Worm (Caenorhabditis elegans) whole organism, L3 larva: Measurements from ENCODE around the gene Y75B8A.13.

Experiments used
- R02D3.7 ChIP-seq: fragments of 150-350 bp; optimal IDR thresholded peaks from 2 replicates; lab custom pipeline; 2014; ENCODE audit warnings: missing biosample characterization, missing genetic modification characterization
- ZK546.5 ChIP-seq: sonication (generic microtip); optimal IDR thresholded peaks from 2 replicates; lab custom pipeline; 2017; ENCODE audit warnings: missing biosample characterization, missing genetic modification characterization
- ama-1 ChIP-seq: fragments of 150-350 bp; optimal IDR thresholded peaks from 2 replicates; lab custom pipeline; 2018
- ceh-28 ChIP-seq: fragments of 150-350 bp; optimal IDR thresholded peaks from 2 replicates; lab custom pipeline; 2014; ENCODE audit warnings: missing biosample characterization, missing genetic modification reagents, missing genetic modification characterization
- egl-27 ChIP-seq: sonication (generic microtip); optimal IDR thresholded peaks from 4 replicates; lab custom pipeline; 2017; ENCODE audit warnings: missing biosample characterization, missing genetic modification reagents, missing genetic modification characterization
- elt-1 ChIP-seq: fragments of 150-350 bp; optimal IDR thresholded peaks from 2 replicates; lab custom pipeline; 2014; ENCODE audit warnings: missing biosample characterization, missing genetic modification characterization
- elt-2 ChIP-seq: sonication (generic microtip); optimal IDR thresholded peaks from 2 replicates; lab custom pipeline; 2016; ENCODE audit warnings: missing genetic modification reagents, mild to moderate bottlenecking, missing genetic modification characterization, missing compliant biosample characterization
- elt-3 ChIP-seq, 3 experiments: fragments of 150-350 bp in 1 of 3; sonication (generic microtip) in 2 of 3; optimal IDR thresholded peaks; 2 replicates in 2 of 3; 4 replicates in 1 of 3; lab custom pipeline; 2014 to 2017; ENCODE audit warnings: missing biosample characterization in 3 of 3, missing genetic modification characterization in 3 of 3
- eor-1 ChIP-seq, 2 experiments: fragments of 150-350 bp; optimal IDR thresholded peaks; 2 replicates each; lab custom pipeline; 2014 to 2018; ENCODE audit warnings: missing biosample characterization in 2 of 2, missing genetic modification characterization in 2 of 2
- fkh-10 ChIP-seq: sonication (generic microtip); optimal IDR thresholded peaks from 2 replicates; lab custom pipeline; 2017; ENCODE audit warnings: missing biosample characterization, missing genetic modification reagents, missing genetic modification characterization
- fkh-2 ChIP-seq: fragments of 150-350 bp; optimal IDR thresholded peaks from 2 replicates; lab custom pipeline; 2014; ENCODE audit warnings: missing biosample characterization, missing genetic modification reagents, missing genetic modification characterization
- fos-1 ChIP-seq: fragments of 150-350 bp; optimal IDR thresholded peaks from 2 replicates; lab custom pipeline; 2014; ENCODE audit warnings: missing biosample characterization, missing genetic modification characterization
- jun-1 ChIP-seq: fragments of 150-350 bp; optimal IDR thresholded peaks from 2 replicates; lab custom pipeline; 2014; ENCODE audit warnings: missing biosample characterization, missing genetic modification reagents, missing genetic modification characterization
- lin-15B ChIP-seq: fragments of 150-350 bp; optimal IDR thresholded peaks from 2 replicates; lab custom pipeline; 2014; ENCODE audit warnings: missing biosample characterization, missing genetic modification characterization
- lin-39 ChIP-seq: fragments of 150-350 bp; optimal IDR thresholded peaks from 2 replicates; lab custom pipeline; 2018; ENCODE audit warnings: missing biosample characterization, missing genetic modification reagents, missing genetic modification characterization
- lsy-12 ChIP-seq: sonication (generic microtip); optimal IDR thresholded peaks from 2 replicates; lab custom pipeline; 2016; ENCODE audit warnings: mild to moderate bottlenecking, missing genetic modification characterization, missing compliant biosample characterization
- nfya-1 ChIP-seq: sonication (generic microtip); optimal IDR thresholded peaks from 2 replicates; lab custom pipeline; 2017; ENCODE audit warnings: missing genetic modification characterization, mild to moderate bottlenecking, missing compliant biosample characterization, antibody characterized with exemption, moderate library complexity; ENCODE audit not compliant: insufficient read depth
- nhr-11 ChIP-seq: fragments of 150-350 bp; optimal IDR thresholded peaks from 2 replicates; lab custom pipeline; 2014; ENCODE audit warnings: missing biosample characterization, missing genetic modification characterization
- nhr-12 ChIP-seq: fragments of 150-350 bp; optimal IDR thresholded peaks from 2 replicates; lab custom pipeline; 2014; ENCODE audit warnings: missing biosample characterization, missing genetic modification characterization
- nhr-23 ChIP-seq: fragments of 150-350 bp; optimal IDR thresholded peaks from 2 replicates; lab custom pipeline; 2014; ENCODE audit warnings: missing biosample characterization, missing genetic modification reagents, missing genetic modification characterization
- nhr-237 ChIP-seq: fragments of 150-350 bp; optimal IDR thresholded peaks from 2 replicates; lab custom pipeline; 2014; ENCODE audit warnings: missing biosample characterization, missing genetic modification characterization
- nhr-28 ChIP-seq: fragments of 150-350 bp; optimal IDR thresholded peaks from 2 replicates; lab custom pipeline; 2014; ENCODE audit warnings: missing biosample characterization, missing genetic modification characterization
- nhr-43 ChIP-seq: sonication (generic microtip); optimal IDR thresholded peaks from 2 replicates; lab custom pipeline; 2016; ENCODE audit warnings: mild to moderate bottlenecking, missing genetic modification characterization, missing compliant biosample characterization; ENCODE audit not compliant: poor library complexity, severe bottlenecking
- nhr-67 ChIP-seq: fragments of 150-350 bp; optimal IDR thresholded peaks from 2 replicates; lab custom pipeline; 2014; ENCODE audit warnings: missing biosample characterization, missing genetic modification characterization
- nhr-76 ChIP-seq: fragments of 150-350 bp; sonication (generic microtip); optimal IDR thresholded peaks from 5 replicates; lab custom pipeline; 2014; ENCODE audit warnings: missing biosample characterization, missing genetic modification characterization
- nhr-77 ChIP-seq: fragments of 150-350 bp; optimal IDR thresholded peaks from 2 replicates; lab custom pipeline; 2014; ENCODE audit warnings: missing biosample characterization, missing genetic modification characterization
- pha-4 ChIP-seq: fragments of 150-350 bp; optimal IDR thresholded peaks from 2 replicates; lab custom pipeline; 2014; ENCODE audit warnings: missing biosample characterization, missing genetic modification reagents, missing genetic modification characterization
- sea-2 ChIP-seq: fragments of 150-350 bp; sonication (generic microtip); optimal IDR thresholded peaks from 4 replicates; lab custom pipeline; 2014; ENCODE audit warnings: missing biosample characterization, missing genetic modification reagents, missing genetic modification characterization
- skn-1 ChIP-seq: fragments of 150-350 bp; optimal IDR thresholded peaks from 2 replicates; lab custom pipeline; 2014; ENCODE audit warnings: missing biosample characterization, missing genetic modification characterization
- snpc-4 ChIP-seq: fragments of 150-350 bp; optimal IDR thresholded peaks from 2 replicates; lab custom pipeline; 2014; ENCODE audit warnings: missing biosample characterization, missing genetic modification characterization
- tbx-2 ChIP-seq: sonication (generic microtip); optimal IDR thresholded peaks from 2 replicates; lab custom pipeline; 2016; ENCODE audit warnings: mild to moderate bottlenecking, missing genetic modification characterization, missing compliant biosample characterization
- unc-39 ChIP-seq: sonication (generic microtip); optimal IDR thresholded peaks from 4 replicates; lab custom pipeline; 2017; ENCODE audit warnings: missing biosample characterization, missing genetic modification characterization
- unc-62 ChIP-seq: fragments of 150-350 bp; sonication (generic microtip); optimal IDR thresholded peaks from 4 replicates; lab custom pipeline; 2014; ENCODE audit warnings: missing biosample characterization, missing genetic modification reagents, missing genetic modification characterization
- ztf-11 ChIP-seq: fragments of 150-350 bp; optimal IDR thresholded peaks from 2 replicates; lab custom pipeline; 2014; ENCODE audit warnings: missing biosample characterization, missing genetic modification characterization
- ztf-4 ChIP-seq: fragments of 150-350 bp; optimal IDR thresholded peaks from 2 replicates; lab custom pipeline; 2014; ENCODE audit warnings: missing biosample characterization, missing genetic modification characterization

The Y75B8A.13 gene

DNA sequence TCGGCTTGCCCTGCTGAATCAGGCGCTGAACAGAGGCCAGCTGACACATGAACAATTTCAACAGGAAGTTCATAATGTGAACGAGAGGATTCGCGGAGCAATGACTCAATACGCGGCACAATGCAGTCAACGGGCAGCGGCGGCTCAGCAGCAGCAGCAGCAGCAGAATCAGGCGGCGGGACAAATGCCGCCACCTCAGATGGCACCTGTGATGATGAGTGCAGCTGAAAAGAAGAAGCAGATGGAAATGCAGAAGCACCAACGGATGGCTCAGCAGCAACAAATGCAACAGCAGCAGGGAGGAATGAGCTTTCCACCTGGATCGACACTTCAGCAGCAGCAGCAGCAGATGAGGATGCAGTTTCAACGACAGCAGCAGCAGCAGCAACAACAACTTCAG lies 50.2 kb downstream of the Y75B8A.13 start:
- TF ChIP-seq fkh-10 (GFP tag; lab: Kevin White, UChicago) (no peak), elt-3 (tag; optimal IDR thresholded peaks at IDR 0.05; lab: Kevin White, UChicago) (no peak), fos-1 (no peak), nhr-43 (tag; lab: Kevin White, UChicago) (no peak), sea-2 (GFP tag; lab: Kevin White, UChicago) (no peak), nfya-1 (tag; lab: Kevin White, UChicago) (no peak), ztf-11 (tag; lab: Kevin White, UChicago) (no peak), egl-27 (tag; lab: Kevin White, UChicago) (no peak), nhr-76 (tag; lab: Kevin White, UChicago) (no peak), nhr-77 (no peak), snpc-4 (no peak), ama-1 (lab: Kevin White, UChicago) (no peak), nhr-12 (tag; lab: Kevin White, UChicago) (no peak)

DNA sequence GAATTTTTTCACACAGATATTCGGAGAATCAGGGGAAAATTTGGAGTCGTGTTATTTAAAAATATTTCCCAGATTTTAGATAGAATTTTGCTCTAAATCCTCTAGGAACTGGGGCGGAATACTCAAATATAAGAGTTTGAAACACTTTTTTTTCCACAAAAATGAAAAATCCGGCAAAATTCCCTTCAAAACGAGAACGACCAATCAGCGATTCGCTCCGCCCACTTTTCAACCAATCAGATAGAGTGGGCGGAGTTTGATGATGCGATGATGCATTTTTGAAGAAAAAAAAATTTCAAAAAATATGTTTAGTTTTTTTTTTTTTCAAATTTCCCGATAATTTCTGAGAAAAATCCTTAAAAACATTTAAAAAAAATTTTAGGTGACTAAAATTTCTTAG lies 51.1 kb downstream of the Y75B8A.13 start:
- TF ChIP-seq nfya-1 (tag; lab: Kevin White, UChicago): peak; percentile 86
- no peak for TF ChIP-seq nhr-11 (tag; lab: Kevin White, UChicago)

DNA sequence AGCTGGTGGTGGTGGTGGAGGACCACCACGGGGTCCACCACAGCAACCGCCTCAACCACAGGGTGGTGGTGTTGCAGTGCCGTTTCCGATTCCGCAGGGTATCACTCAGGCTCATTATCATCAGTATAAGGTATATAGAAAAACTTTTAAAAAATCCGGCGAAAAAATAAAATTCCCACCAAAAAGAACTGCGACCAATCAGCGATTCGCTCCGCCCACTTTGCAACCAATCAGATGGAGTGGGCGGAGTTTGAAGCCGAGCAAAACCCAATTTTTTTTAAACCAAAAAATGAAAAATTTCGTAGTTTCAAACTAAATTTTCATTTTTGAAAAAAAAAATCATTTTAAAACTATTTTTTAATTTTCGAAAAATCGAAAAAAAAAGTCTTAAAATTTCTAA lies 54.6 kb downstream of the Y75B8A.13 start:
- TF ChIP-seq nfya-1 (tag; lab: Kevin White, UChicago): peak; percentile 87
- TF ChIP-seq R02D3.7 (tag; lab: Kevin White, UChicago): no peak
- TF ChIP-seq elt-1 (tag; lab: Kevin White, UChicago): no peak
- no peak for TF ChIP-seq eor-1 (tag; optimal IDR thresholded peaks at IDR 0.05; lab: Kevin White, UChicago)

DNA sequence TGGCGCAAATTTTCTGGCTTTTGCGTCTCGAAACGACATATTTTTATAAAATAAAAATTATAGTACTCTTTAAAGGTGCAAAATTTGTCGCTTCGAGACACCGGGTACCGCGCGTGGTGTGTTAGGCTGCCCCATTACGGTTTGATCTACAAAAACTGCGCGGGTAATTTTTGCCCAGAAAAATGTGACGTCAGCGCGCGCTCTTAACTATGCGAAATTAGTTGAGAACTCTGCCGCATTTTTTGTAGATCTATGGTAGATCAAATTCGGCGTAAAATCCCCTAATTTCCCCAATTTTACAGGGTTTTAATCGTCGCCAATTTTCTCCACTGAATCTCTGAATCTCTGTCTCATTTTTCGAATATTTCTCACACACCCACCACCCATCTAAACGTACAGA lies 55.0 kb downstream of the Y75B8A.13 start, which contains the start of gene Y75B8A.8:
Gene Y75B8A.8 (plus strand): TSS at position 301 of the 400 bp plus-strand sequence.
- no peak for TF ChIP-seq unc-39 (tag; lab: Kevin White, UChicago)
- no peak for TF ChIP-seq egl-27 (tag; lab: Kevin White, UChicago)
- TF ChIP-seq nhr-67 (tag; lab: Kevin White, UChicago): no peak
- no peak for TF ChIP-seq tbx-2 (tag; lab: Kevin White, UChicago)
- no peak for TF ChIP-seq pha-4 (tag; lab: Kevin White, UChicago)
- no peak for TF ChIP-seq nhr-76 (tag; lab: Kevin White, UChicago)
- TF ChIP-seq eor-1 (tag; optimal IDR thresholded peaks at IDR 0.05; lab: Kevin White, UChicago): no peak
- TF ChIP-seq jun-1: no peak
- no peak for TF ChIP-seq nhr-28
- no peak for TF ChIP-seq skn-1
- no peak for TF ChIP-seq ceh-28 (tag; lab: Kevin White, UChicago)
- TF ChIP-seq lsy-12 (tag; lab: Kevin White, UChicago): no peak
- TF ChIP-seq fkh-2: no peak
- no peak for TF ChIP-seq fkh-10 (GFP tag; lab: Kevin White, UChicago)
- TF ChIP-seq unc-62 (GFP tag; lab: Kevin White, UChicago): no peak
- no peak for TF ChIP-seq elt-2 (tag; lab: Kevin White, UChicago)
- no peak for TF ChIP-seq ztf-11 (tag; lab: Kevin White, UChicago)
- no peak for TF ChIP-seq ama-1 (lab: Kevin White, UChicago)
- no peak for TF ChIP-seq nhr-237 (tag; lab: Kevin White, UChicago)

DNA sequence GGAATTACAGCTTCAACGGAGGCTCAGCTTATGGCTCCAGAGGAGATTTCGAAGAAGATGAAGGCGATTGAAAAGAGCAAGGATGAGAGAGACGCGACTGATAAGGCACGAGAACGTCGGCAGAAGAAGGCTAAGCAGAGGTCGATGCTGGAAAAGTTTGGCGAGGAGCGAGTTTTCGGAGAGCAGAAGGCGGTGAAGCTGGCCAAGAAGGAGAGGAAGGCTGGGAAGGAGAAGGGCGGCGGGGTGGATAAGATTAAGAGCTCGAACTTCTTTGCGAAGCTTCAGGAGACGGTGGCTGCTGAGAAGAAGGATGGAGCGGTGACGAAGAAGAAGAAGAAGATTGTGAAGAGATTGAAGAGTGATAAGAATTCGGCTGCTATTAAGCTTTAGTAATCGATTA lies 56.3 kb downstream of the Y75B8A.13 start:
- no peak for TF ChIP-seq skn-1
- TF ChIP-seq ztf-4 (tag; lab: Kevin White, UChicago): no peak
- TF ChIP-seq unc-62 (GFP tag; lab: Kevin White, UChicago): no peak
- TF ChIP-seq R02D3.7 (tag; lab: Kevin White, UChicago): no peak
- no peak for TF ChIP-seq fkh-10 (GFP tag; lab: Kevin White, UChicago)
- TF ChIP-seq lin-15B (tag; lab: Kevin White, UChicago): no peak
- no peak for TF ChIP-seq egl-27 (tag; lab: Kevin White, UChicago)
- no peak for TF ChIP-seq pha-4 (tag; lab: Kevin White, UChicago)
- TF ChIP-seq fkh-2: no peak
- no peak for TF ChIP-seq lsy-12 (tag; lab: Kevin White, UChicago)
- TF ChIP-seq lin-39 (tag; lab: Kevin White, UChicago): no peak
- TF ChIP-seq fos-1: no peak
- TF ChIP-seq nhr-23 (tag; lab: Kevin White, UChicago): no peak
- no peak for TF ChIP-seq ZK546.5 (tag; lab: Kevin White, UChicago)
